Fruit fly (Drosophila melanogaster) whole organism, adult: ENCODE measurements around the gene CG42762.

ENCODE experiments used
- CG1620 ChIP-seq: fragments of 200-800 bp; sonication (Bioruptor generic); optimal IDR thresholded peaks from 2 replicates; lab custom pipeline; 2016; ENCODE audit warnings: missing biosample characterization, missing genetic modification characterization
- CG7045 ChIP-seq: fragments of 200-800 bp; sonication (Bioruptor generic); optimal IDR thresholded peaks from 2 replicates; lab custom pipeline; 2017; ENCODE audit warnings: missing biosample characterization, mild to moderate bottlenecking, missing genetic modification characterization
- bab1 ChIP-seq: fragments of 200-800 bp; sonication (Bioruptor generic); optimal IDR thresholded peaks from 3 replicates; lab custom pipeline; 2019; ENCODE audit warnings: missing biosample characterization, mild to moderate bottlenecking, missing genetic modification characterization, moderate library complexity

dm6 chr2L:8148514-8149085 is 4.8 kb upstream of the CG42762 start:
- TF ChIP-seq CG7045 (GFP tag; lab: Kevin White, UChicago): no peak
- no peak for TF ChIP-seq CG1620 (GFP tag; lab: Kevin White, UChicago)
- no peak for TF ChIP-seq bab1
